ENCODE assay signal across 3 fruit fly cellular contexts in genomic region chr3R:17655040-17655439, dm6.
TF ChIP-seq lines count a peak whose summit lies in the region.

No protein-coding gene starts in this region.

- no peak for TF ChIP-seq CTCF in whole organism, embryonic (GFP tag; optimal IDR thresholded peaks at IDR 0.05; lab: Kevin White, UChicago)

TF ChIP-seq in whole organism, embryonic, 481 proteins besides CTCF, POLR2A, EP300 and RAD21 (continues in another document):
- TF ChIP-seq Optix (GFP tag; IDR thresholded peaks at IDR 0.05; lab: Robert Waterston, UW): no peak; the same call in 2 of the 3 replicates
- TF ChIP-seq BEAF-32 (GFP tag; optimal IDR thresholded peaks at IDR 0.05; lab: Kevin White, UChicago): no peak
- TF ChIP-seq slou (GFP tag; optimal IDR thresholded peaks at IDR 0.05; lab: Kevin White, UChicago): no peak
- TF ChIP-seq pzg (GFP tag; optimal IDR thresholded peaks at IDR 0.05; lab: Kevin White, UChicago): no peak
- TF ChIP-seq CG11093 (GFP tag; IDR thresholded peaks at IDR 0.05; lab: Robert Waterston, UW): no peak
- no peak for TF ChIP-seq D19B (GFP tag; optimal IDR thresholded peaks at IDR 0.05; lab: Kevin White, UChicago)
- TF ChIP-seq CG17385 (GFP tag; optimal IDR thresholded peaks at IDR 0.05; lab: Kevin White, UChicago): peak; percentile 57
- TF ChIP-seq CG43689 (GFP tag; IDR thresholded peaks at IDR 0.05; lab: Robert Waterston, UW): no peak
- TF ChIP-seq CG10462 (GFP tag; optimal IDR thresholded peaks at IDR 0.05; lab: Kevin White, UChicago): no peak
- TF ChIP-seq Asciz (GFP tag; optimal IDR thresholded peaks at IDR 0.05; lab: Kevin White, UChicago): peak; percentile 38
- TF ChIP-seq ara (GFP tag; IDR thresholded peaks at IDR 0.05; lab: Robert Waterston, UW): no peak
- TF ChIP-seq CG8359 (GFP tag; optimal IDR thresholded peaks at IDR 0.05; lab: Kevin White, UChicago; ENCODE audit: borderline replicate concordance): no peak
- no peak for TF ChIP-seq Meics (GFP tag; optimal IDR thresholded peaks at IDR 0.05; lab: Kevin White, UChicago)
- no peak for TF ChIP-seq CG12104 (GFP tag; optimal IDR thresholded peaks at IDR 0.05; lab: Kevin White, UChicago)
- TF ChIP-seq CG2712 (tag; optimal IDR thresholded peaks at IDR 0.05; lab: Kevin White, UChicago): no peak
- no peak for TF ChIP-seq CG11696 (GFP tag; IDR thresholded peaks at IDR 0.05; lab: Robert Waterston, UW)
- no peak for TF ChIP-seq CG6689 (GFP tag; IDR thresholded peaks at IDR 0.05; lab: Robert Waterston, UW)
- no peak for TF ChIP-seq pb (GFP tag; optimal IDR thresholded peaks at IDR 0.05; lab: Kevin White, UChicago)
- TF ChIP-seq kni (GFP tag; optimal IDR thresholded peaks at IDR 0.05; lab: Kevin White, UChicago): no peak
- TF ChIP-seq CG1832 (GFP tag; optimal IDR thresholded peaks at IDR 0.05; lab: Kevin White, UChicago): no peak
- no peak for TF ChIP-seq ftz-f1 (GFP tag; optimal IDR thresholded peaks at IDR 0.05; lab: Kevin White, UChicago)
- TF ChIP-seq CG9609 (GFP tag; optimal IDR thresholded peaks at IDR 0.05; lab: Kevin White, UChicago): no peak
- TF ChIP-seq phol (tag; optimal IDR thresholded peaks at IDR 0.05; lab: Kevin White, UChicago): peak; percentile 50
- 0 out of 2 replicates have a peak, but pooled peaks have one; percentile 13 for TF ChIP-seq dimm (GFP tag; IDR thresholded peaks at IDR 0.05; lab: Robert Waterston, UW)
- no peak for TF ChIP-seq CG17186 (GFP tag; optimal IDR thresholded peaks at IDR 0.05; lab: Kevin White, UChicago)
- TF ChIP-seq CG8388 (GFP tag; optimal IDR thresholded peaks at IDR 0.05; lab: Kevin White, UChicago): peak; percentile 48
- no peak for TF ChIP-seq Sry-β (GFP tag; optimal IDR thresholded peaks at IDR 0.05; lab: Kevin White, UChicago)
- no peak for TF ChIP-seq rib (GFP tag; IDR thresholded peaks at IDR 0.05; lab: Robert Waterston, UW)
- no peak for TF ChIP-seq sna (GFP tag; IDR thresholded peaks at IDR 0.05; lab: Robert Waterston, UW; ENCODE audit: partially characterized antibody)
- TF ChIP-seq TFAM (GFP tag; optimal IDR thresholded peaks at IDR 0.05; lab: Kevin White, UChicago): no peak
- TF ChIP-seq pfk (GFP tag; optimal IDR thresholded peaks at IDR 0.05; lab: Kevin White, UChicago): no peak

TF ChIP-seq in whole organism, prepupa, 60 proteins besides CTCF, POLR2A, EP300 and RAD21:
- TF ChIP-seq dsx (GFP tag; optimal IDR thresholded peaks at IDR 0.05; lab: Kevin White, UChicago; ENCODE audit: poor library complexity, severe bottlenecking) (no peak), CG34406 (GFP tag; optimal IDR thresholded peaks at IDR 0.05; lab: Kevin White, UChicago) (peak; percentile 10), achi (GFP tag; optimal IDR thresholded peaks at IDR 0.05; lab: Kevin White, UChicago) (peak; percentile 10)

TF ChIP-seq in whole organism, pupa, 21 proteins besides CTCF, POLR2A, EP300 and RAD21:
- no peak for TF ChIP-seq CG8159 (tag; optimal IDR thresholded peaks at IDR 0.05; lab: Kevin White, UChicago)
- peak; percentile 32; the same call in 1 of the 3 replicates for TF ChIP-seq CG4496 (GFP tag; IDR thresholded peaks at IDR 0.05; lab: Robert Waterston, UW)
- TF ChIP-seq CG34367 (tag; optimal IDR thresholded peaks at IDR 0.05; lab: Kevin White, UChicago): peak; percentile 23
- TF ChIP-seq CG12605 (GFP tag; IDR thresholded peaks at IDR 0.05; lab: Robert Waterston, UW): no peak
- TF ChIP-seq Snoo (tag; optimal IDR thresholded peaks at IDR 0.05; lab: Kevin White, UChicago): peak; percentile 45
TF ChIP-seq in whole organism, pupa: peak in this region for 3.
